Worm (Caenorhabditis elegans) whole organism, young adult: ENCODE data around the gene srg-11.

ENCODE experiments used
- B0019.2 ChIP-seq: fragments of 200-800 bp; sonication (Bioruptor generic); conservative IDR thresholded peaks from 2 replicates; pipeline ENCODE4 v1.3.6; 2022; ENCODE audit warnings: missing genetic modification reagents, missing genetic modification characterization, missing compliant biosample characterization
- F22D6.2 ChIP-seq: sonication (generic microtip); optimal IDR thresholded peaks from 2 replicates; lab custom pipeline; 2016; ENCODE audit warnings: mild to moderate bottlenecking, missing genetic modification characterization, missing compliant biosample characterization
- F37B4.10 ChIP-seq: fragments of 200-800 bp; sonication (Bioruptor generic); IDR thresholded peaks from 2 replicates; pipeline ENCODE4 v1.3.6; 2022; ENCODE audit warnings: missing genetic modification characterization, missing compliant biosample characterization
- F49E8.2 ChIP-seq: sonication (generic microtip); optimal IDR thresholded peaks from 3 replicates; lab custom pipeline; 2017; ENCODE audit warnings: missing genetic modification characterization, mild to moderate bottlenecking, missing compliant biosample characterization, antibody characterized with exemption, moderate library complexity; ENCODE audit not compliant: insufficient read depth
- F57A8.1 ChIP-seq: fragments of 200-800 bp; sonication (Bioruptor generic); optimal IDR thresholded peaks from 2 replicates; lab custom pipeline; 2018; ENCODE audit warnings: mild to moderate bottlenecking, missing genetic modification characterization, moderate library complexity, missing compliant biosample characterization
- F57C9.4 ChIP-seq: sonication (generic microtip); optimal IDR thresholded peaks from 2 replicates; lab custom pipeline; 2017; ENCODE audit warnings: mild to moderate bottlenecking, missing genetic modification characterization, missing compliant biosample characterization
- ZK185.1 ChIP-seq: sonication (generic microtip); optimal IDR thresholded peaks from 2 replicates; lab custom pipeline; 2016; ENCODE audit warnings: mild to moderate bottlenecking, missing genetic modification characterization, missing compliant biosample characterization; ENCODE audit not compliant: poor library complexity, severe bottlenecking
- akir-1 ChIP-seq: fragments of 200-800 bp; sonication (Bioruptor generic); optimal IDR thresholded peaks from 2 replicates; lab custom pipeline; 2018; ENCODE audit warnings: mild to moderate bottlenecking, missing genetic modification characterization, moderate library complexity, missing compliant biosample characterization
- atf-7 ChIP-seq: sonication (generic microtip); optimal IDR thresholded peaks from 2 replicates; lab custom pipeline; 2017; ENCODE audit warnings: mild to moderate bottlenecking, missing genetic modification characterization, missing compliant biosample characterization
- attf-3 ChIP-seq: fragments of 200-800 bp; sonication (Bioruptor generic); conservative IDR thresholded peaks from 2 replicates; pipeline ENCODE4 v1.3.6; 2022; ENCODE audit warnings: missing genetic modification reagents, missing genetic modification characterization, missing compliant biosample characterization
- attf-5 ChIP-seq: fragments of 200-800 bp; sonication (Bioruptor generic); optimal IDR thresholded peaks from 2 replicates; lab custom pipeline; 2018; ENCODE audit warnings: mild to moderate bottlenecking, missing genetic modification characterization, missing compliant biosample characterization
- attf-6 ChIP-seq: fragments of 200-800 bp; sonication (Bioruptor generic); IDR thresholded peaks from 2 replicates; pipeline ENCODE4 v1.3.6; 2022; ENCODE audit warnings: missing genetic modification reagents, missing genetic modification characterization, missing compliant biosample characterization
- cebp-1 ChIP-seq, 2 experiments: fragments of 200-800 bp in 1 of 2; sonication (Bioruptor generic) in 1 of 2; sonication (generic microtip) in 1 of 2; IDR thresholded peaks in 1 of 2; optimal IDR thresholded peaks in 1 of 2; 2 replicates each; pipeline versions ENCODE4 v1.3.6 to Lab custom; 2017 to 2022; ENCODE audit warnings: missing compliant biosample characterization in 2 of 2, missing genetic modification characterization in 2 of 2, mild to moderate bottlenecking in 1 of 2, missing genetic modification reagents in 1 of 2, moderate library complexity in 1 of 2
- cebp-2 ChIP-seq: fragments of 200-800 bp; sonication (Bioruptor generic); IDR thresholded peaks from 2 replicates; pipeline ENCODE4 v1.3.6; 2022; ENCODE audit warnings: missing genetic modification characterization, missing compliant biosample characterization
- ceh-40 ChIP-seq: fragments of 200-800 bp; sonication (Bioruptor generic); IDR thresholded peaks from 2 replicates; pipeline ENCODE4 v1.3.6; 2022; ENCODE audit warnings: missing genetic modification characterization, missing compliant biosample characterization
- egl-18 ChIP-seq: fragments of 200-800 bp; sonication (Bioruptor generic); IDR thresholded peaks from 2 replicates; pipeline ENCODE4 v1.3.6; 2022; ENCODE audit warnings: missing genetic modification reagents, missing genetic modification characterization, missing compliant biosample characterization
- egl-44 ChIP-seq: fragments of 200-800 bp; sonication (Bioruptor generic); IDR thresholded peaks from 2 replicates; pipeline ENCODE4 v1.3.6; 2022; ENCODE audit warnings: missing genetic modification reagents, missing genetic modification characterization, missing compliant biosample characterization
- egrh-3 ChIP-seq: fragments of 200-800 bp; sonication (Bioruptor generic); IDR thresholded peaks from 2 replicates; pipeline ENCODE4 v1.3.6; 2022; ENCODE audit warnings: missing genetic modification reagents, missing genetic modification characterization, missing compliant biosample characterization
- ekl-4 ChIP-seq: fragments of 200-800 bp; sonication (Bioruptor generic); IDR thresholded peaks from 2 replicates; pipeline ENCODE4 v1.3.6; 2022; ENCODE audit warnings: missing genetic modification reagents, missing genetic modification characterization, missing compliant biosample characterization
- ets-4 ChIP-seq: fragments of 200-800 bp; sonication (Bioruptor generic); optimal IDR thresholded peaks from 2 replicates; lab custom pipeline; 2018; ENCODE audit warnings: mild to moderate bottlenecking, missing genetic modification characterization, missing compliant biosample characterization
- fkh-3 ChIP-seq: sonication (generic microtip); optimal IDR thresholded peaks from 2 replicates; lab custom pipeline; 2016; ENCODE audit warnings: mild to moderate bottlenecking, missing genetic modification characterization, missing compliant biosample characterization
- gei-17 ChIP-seq: fragments of 200-800 bp; sonication (Bioruptor generic); optimal IDR thresholded peaks from 2 replicates; lab custom pipeline; 2018; ENCODE audit warnings: mild to moderate bottlenecking, missing genetic modification characterization, missing compliant biosample characterization
- him-1 ChIP-seq: sonication (generic microtip); optimal IDR thresholded peaks from 2 replicates; lab custom pipeline; 2016; ENCODE audit warnings: missing genotype, missing genetic modification reagents, missing genetic modification characterization, missing compliant biosample characterization
- hlh-12 ChIP-seq: sonication (generic microtip); optimal IDR thresholded peaks from 2 replicates; lab custom pipeline; 2016; ENCODE audit warnings: missing genetic modification characterization, missing compliant biosample characterization
- hmg-1.2 ChIP-seq: fragments of 200-800 bp; sonication (Bioruptor generic); IDR thresholded peaks from 2 replicates; pipeline ENCODE4 v1.3.6; 2022; ENCODE audit warnings: missing genetic modification reagents, missing genetic modification characterization, missing compliant biosample characterization
- hmg-20 ChIP-seq: fragments of 200-800 bp; sonication (Bioruptor generic); IDR thresholded peaks from 2 replicates; pipeline ENCODE4 v1.3.6; 2022; ENCODE audit warnings: missing genetic modification reagents, missing genetic modification characterization, missing compliant biosample characterization
- hrde-1 ChIP-seq: sonication (generic microtip); optimal IDR thresholded peaks from 2 replicates; lab custom pipeline; 2016; ENCODE audit warnings: missing genetic modification characterization, mild to moderate bottlenecking, missing compliant biosample characterization, moderate library complexity, missing genotype, missing genetic modification reagents, borderline replicate concordance
- let-526 ChIP-seq: fragments of 200-800 bp; sonication (Bioruptor generic); IDR thresholded peaks from 2 replicates; pipeline ENCODE4 v1.3.6; 2022; ENCODE audit warnings: missing genetic modification reagents, missing genetic modification characterization, missing compliant biosample characterization
- lsy-27 ChIP-seq: sonication (generic microtip); optimal IDR thresholded peaks from 2 replicates; lab custom pipeline; 2017; ENCODE audit warnings: missing genetic modification characterization, mild to moderate bottlenecking, missing compliant biosample characterization, antibody characterized with exemption, missing genotype, borderline replicate concordance; ENCODE audit not compliant: insufficient read depth
- madf-10 ChIP-seq: sonication (generic microtip); optimal IDR thresholded peaks from 2 replicates; lab custom pipeline; 2016; ENCODE audit warnings: mild to moderate bottlenecking, missing genetic modification characterization, missing compliant biosample characterization
- mxl-1 ChIP-seq: sonication (generic microtip); optimal IDR thresholded peaks from 2 replicates; lab custom pipeline; 2016; ENCODE audit warnings: missing genetic modification characterization, missing compliant biosample characterization
- nfya-2 ChIP-seq: fragments of 200-800 bp; sonication (Bioruptor generic); IDR thresholded peaks from 2 replicates; pipeline ENCODE4 v1.3.6; 2022; ENCODE audit warnings: missing genetic modification reagents, missing genetic modification characterization, missing compliant biosample characterization
- nfyb-1 ChIP-seq: fragments of 200-800 bp; sonication (Bioruptor generic); IDR thresholded peaks from 2 replicates; pipeline ENCODE4 v1.3.6; 2022; ENCODE audit warnings: missing genetic modification reagents, missing genetic modification characterization, missing compliant biosample characterization
- pbrm-1 ChIP-seq: fragments of 200-800 bp; sonication (Bioruptor generic); IDR thresholded peaks from 2 replicates; pipeline ENCODE4 v1.3.6; 2022; ENCODE audit warnings: missing genetic modification reagents, missing genetic modification characterization, missing compliant biosample characterization
- rec-8 ChIP-seq, 2 experiments: sonication (generic microtip); optimal IDR thresholded peaks; 2 replicates each; lab custom pipeline; 2016; ENCODE audit warnings: mild to moderate bottlenecking in 2 of 2, missing genetic modification characterization in 2 of 2, missing genetic modification reagents in 2 of 2, missing genotype in 2 of 2, missing biosample characterization in 1 of 2, missing compliant biosample characterization in 1 of 2, moderate library complexity in 1 of 2
- sdz-38 ChIP-seq: sonication (generic microtip); optimal IDR thresholded peaks from 2 replicates; lab custom pipeline; 2016; ENCODE audit warnings: missing genotype, missing genetic modification characterization, missing compliant biosample characterization
- snpc-1.1 ChIP-seq: sonication (generic microtip); optimal IDR thresholded peaks from 2 replicates; lab custom pipeline; 2017; ENCODE audit warnings: missing genetic modification characterization, mild to moderate bottlenecking, missing compliant biosample characterization, antibody characterized with exemption, moderate library complexity, missing genotype, missing genetic modification reagents; ENCODE audit not compliant: insufficient read depth
- snpc-1.3 ChIP-seq: sonication (generic microtip); optimal IDR thresholded peaks from 2 replicates; lab custom pipeline; 2017; ENCODE audit warnings: missing genetic modification characterization, mild to moderate bottlenecking, missing compliant biosample characterization, antibody characterized with exemption, moderate library complexity, missing genotype, missing genetic modification reagents; ENCODE audit not compliant: insufficient read depth
- snpc-3.4 ChIP-seq: sonication (generic microtip); optimal IDR thresholded peaks from 2 replicates; lab custom pipeline; 2017; ENCODE audit warnings: missing genetic modification characterization, mild to moderate bottlenecking, missing compliant biosample characterization, antibody characterized with exemption, moderate library complexity, missing genotype, missing genetic modification reagents
- tbx-9 ChIP-seq: sonication (generic microtip); optimal IDR thresholded peaks from 2 replicates; lab custom pipeline; 2016; ENCODE audit warnings: borderline replicate concordance, missing genetic modification characterization, inconsistent platforms, missing compliant biosample characterization
- unc-62 ChIP-seq: fragments of 150-350 bp; optimal IDR thresholded peaks from 2 replicates; lab custom pipeline; 2014; ENCODE audit warnings: missing biosample characterization, missing genetic modification reagents, missing genetic modification characterization
- xnd-1 ChIP-seq: sonication (generic microtip); optimal IDR thresholded peaks from 2 replicates; lab custom pipeline; 2016; ENCODE audit warnings: missing genotype, missing genetic modification reagents, missing genetic modification characterization, missing compliant biosample characterization
- zim-3 ChIP-seq: sonication (generic microtip); optimal IDR thresholded peaks from 2 replicates; lab custom pipeline; 2017; ENCODE audit warnings: mild to moderate bottlenecking, missing genetic modification characterization, moderate library complexity, missing compliant biosample characterization
- ztf-18 ChIP-seq: sonication (generic microtip); optimal IDR thresholded peaks from 2 replicates; lab custom pipeline; 2016; ENCODE audit warnings: missing genotype, mild to moderate bottlenecking, missing genetic modification characterization, missing compliant biosample characterization
- ztf-25 ChIP-seq: fragments of 200-800 bp; sonication (Bioruptor generic); IDR thresholded peaks from 2 replicates; pipeline ENCODE4 v1.3.6; 2022; ENCODE audit warnings: missing genetic modification reagents, missing genetic modification characterization, missing compliant biosample characterization
- ztf-6 ChIP-seq: fragments of 200-800 bp; sonication (Bioruptor generic); IDR thresholded peaks from 2 replicates; pipeline ENCODE4 v1.3.6; 2022; ENCODE audit warnings: missing genetic modification reagents, missing genetic modification characterization, missing compliant biosample characterization

The srg-11 gene

DNA sequence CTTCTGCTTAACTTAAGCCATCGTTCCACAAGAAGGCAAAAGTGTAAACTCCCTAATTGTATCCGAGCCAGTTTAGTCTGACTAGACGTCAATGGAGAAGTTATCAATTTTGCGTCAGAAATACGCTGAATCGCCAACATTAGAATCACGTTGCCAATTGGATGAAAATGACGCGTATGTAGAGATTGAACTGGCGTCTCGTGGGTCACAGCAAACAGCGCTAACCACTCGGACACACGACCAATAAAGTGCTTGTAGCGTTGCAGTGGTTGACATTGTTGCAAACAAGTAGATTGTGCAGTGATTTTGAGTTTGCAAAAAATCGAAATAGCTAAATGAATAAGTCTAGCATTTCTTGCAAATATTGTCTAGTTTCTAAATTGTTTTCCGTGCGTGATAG lies 9.8 kb downstream of the srg-11 start (continued):
- TF ChIP-seq egl-18 (GFP tag; lab: Robert Waterston, UW) (0 out of 2 replicates have a peak, but pooled peaks have one; percentile 34), hmg-1.2 (peak; percentile 71), ztf-6 (GFP tag; lab: Robert Waterston, UW) (no peak), attf-3 (GFP tag; lab: Robert Waterston, UW) (0 out of 2 replicates have a peak, but pooled peaks have one; percentile 26), fkh-3 (no peak), cebp-2 (GFP tag; lab: Robert Waterston, UW) (peak; percentile 96), F37B4.10 (GFP tag; lab: Robert Waterston, UW) (0 out of 2 replicates have a peak, but pooled peaks have one; percentile 71), F49E8.2 (peak; percentile 90), let-526 (GFP tag; lab: Robert Waterston, UW) (peak; percentile 74; the same call in 1 of the 2 replicates), nfya-2 (GFP tag; lab: Robert Waterston, UW) (no peak), hmg-20 (0 out of 2 replicates have a peak, but pooled peaks have one; percentile 59), hrde-1 (tag; lab: Kevin White, UChicago) (peak; percentile 86), him-1 (tag; lab: Kevin White, UChicago) (peak; percentile 88), ets-4 (GFP tag; lab: Kevin White, UChicago) (peak; percentile 77), attf-6 (GFP tag; lab: Robert Waterston, UW) (peak; percentile 72; the same call in 1 of the 2 replicates), B0019.2 (GFP tag; lab: Robert Waterston, UW) (peak; percentile 62; the same call in 1 of the 2 replicates), madf-10 (tag; lab: Kevin White, UChicago) (peak; percentile 74), ztf-18 (tag; lab: Kevin White, UChicago) (peak; percentile 89), mxl-1 (tag; lab: Kevin White, UChicago) (peak; percentile 92), pbrm-1 (peak; percentile 66), nfyb-1 (peak; percentile 91), F22D6.2 (tag; lab: Kevin White, UChicago) (peak; percentile 26), snpc-1.3 (peak; percentile 92), hlh-12 (peak; percentile 88), cebp-1 (GFP tag; IDR thresholded peaks at IDR 0.05; lab: Robert Waterston, UW) (peak; percentile 50; the same call in 1 of the 2 replicates), cebp-1 (tag; optimal IDR thresholded peaks at IDR 0.05; lab: Kevin White, UChicago) (no peak), gei-17 (peak; percentile 29), ceh-40 (GFP tag; lab: Robert Waterston, UW) (peak; percentile 76; the same call in 1 of the 2 replicates), egl-44 (GFP tag; lab: Robert Waterston, UW) (peak; percentile 79), lsy-27 (tag; lab: Kevin White, UChicago) (peak; percentile 70), zim-3 (tag; lab: Kevin White, UChicago) (peak; percentile 94), snpc-1.1 (tag; lab: Kevin White, UChicago) (peak; percentile 69), ztf-25 (GFP tag; lab: Robert Waterston, UW) (peak; percentile 88; the same call in 1 of the 2 replicates), attf-5 (GFP tag; lab: Kevin White, UChicago) (peak; percentile 81), ekl-4 (GFP tag; lab: Robert Waterston, UW) (peak; percentile 81), xnd-1 (tag; lab: Kevin White, UChicago) (peak; percentile 26), atf-7 (tag; lab: Kevin White, UChicago) (peak; percentile 69), sdz-38 (tag; lab: Kevin White, UChicago) (no peak), unc-62 (peak; percentile 26), F57A8.1 (GFP tag; lab: Kevin White, UChicago) (peak; percentile 74), ZK185.1 (tag; lab: Kevin White, UChicago) (peak; percentile 85), rec-8 (tag; optimal IDR thresholded peaks at IDR 0.05; lab: Kevin White, UChicago) (peak; percentile 78 to 96), snpc-3.4 (tag; lab: Kevin White, UChicago) (peak; percentile 91), akir-1 (GFP tag; lab: Kevin White, UChicago) (peak; percentile 44), tbx-9 (tag; lab: Kevin White, UChicago) (peak; percentile 45), F57C9.4 (tag; lab: Kevin White, UChicago) (peak; percentile 64), egrh-3 (GFP tag; lab: Robert Waterston, UW) (peak; percentile 28; the same call in 1 of the 2 replicates)
